Worm (Caenorhabditis elegans) whole organism, L1 larva: ENCODE data around the gene F57A8.1.

Experiments
- aly-2 ChIP-seq: fragments of 150-350 bp; optimal IDR thresholded peaks from 2 replicates; lab custom pipeline; 2014; ENCODE audit warnings: missing biosample characterization, missing genetic modification characterization
- ama-1 ChIP-seq: fragments of 150-350 bp; optimal IDR thresholded peaks from 2 replicates; lab custom pipeline; 2014
- lin-13 ChIP-seq: fragments of 150-350 bp; optimal IDR thresholded peaks from 2 replicates; lab custom pipeline; 2014; ENCODE audit warnings: missing biosample characterization, missing genetic modification reagents, missing genetic modification characterization
- snu-23 ChIP-seq: sonication (generic microtip); optimal IDR thresholded peaks from 2 replicates; lab custom pipeline; 2016; ENCODE audit warnings: missing genetic modification characterization, missing compliant biosample characterization

- TF ChIP-seq aly-2 (tag; lab: Kevin White, UChicago) (no peak), ama-1 (lab: Kevin White, UChicago) (no peak), lin-13 (GFP tag; lab: Kevin White, UChicago) (no peak), snu-23 (GFP tag; lab: Kevin White, UChicago) (peak; percentile 51)
These were observed 50.0 kb downstream of the F57A8.1 start, which contains the start of gene R04B5.5 for ce11 chrV:10087103-10087502.
